Fruit fly (Drosophila melanogaster): ENCODE measurements around the gene CG33658.

Gene CG33658

dm6 chr3R:24828234-24828633 lies 12.7 kb downstream of the CG33658 start, which contains the start of gene RabX4 (continued):
- TF ChIP-seq HmgD (GFP tag; optimal IDR thresholded peaks at IDR 0.05) (no peak), CG8924 (tag; optimal IDR thresholded peaks at IDR 0.05) (no peak), dysf (GFP tag; IDR thresholded peaks at IDR 0.05) (no peak), ara (GFP tag; IDR thresholded peaks at IDR 0.05) (no peak), gcm2 (GFP tag; optimal IDR thresholded peaks at IDR 0.05) (no peak), E2f2 (GFP tag; IDR thresholded peaks at IDR 0.05) (peak; percentile 59), CG15514 (GFP tag; optimal IDR thresholded peaks at IDR 0.05) (peak; percentile 13), CG11560 (tag; IDR thresholded peaks at IDR 0.05) (no peak), Dref (GFP tag; IDR thresholded peaks at IDR 0.05) (peak; percentile 48), hb (GFP tag; IDR thresholded peaks at IDR 0.05; ENCODE audit: partially characterized antibody) (no peak), Fer1 (GFP tag; optimal IDR thresholded peaks at IDR 0.05) (no peak), CG7372 (GFP tag; IDR thresholded peaks at IDR 0.05) (no peak), CG8765 (GFP tag; IDR thresholded peaks at IDR 0.05) (no peak), D19B (GFP tag; optimal IDR thresholded peaks at IDR 0.05) (no peak), sd (tag; optimal IDR thresholded peaks at IDR 0.05) (no peak), Med (GFP tag) (peak; percentile 53), YL-1 (GFP tag; optimal IDR thresholded peaks at IDR 0.05) (peak; percentile 42), Dp (GFP tag; optimal IDR thresholded peaks at IDR 0.05) (peak; percentile 48)

- TF ChIP-seq CG8478 (optimal IDR thresholded peaks at IDR 0.05), result no peak
Measured at dm6 chr3R:24825548-24825947, 15.4 kb downstream of the CG33658 start, which contains the start of gene niki. Gene niki (minus strand): TSS chr3R:24825648.

- TF ChIP-seq kah (GFP tag; optimal IDR thresholded peaks at IDR 0.05), result no peak
- TF ChIP-seq CG12942 (GFP tag; optimal IDR thresholded peaks at IDR 0.05), result no peak
Measured at dm6 chr3R:24823061-24823460, 17.9 kb downstream of the CG33658 start.

- TF ChIP-seq ara (GFP tag; IDR thresholded peaks at IDR 0.05), result no peak
- TF ChIP-seq CG12219 (GFP tag; optimal IDR thresholded peaks at IDR 0.05), result no peak
- TF ChIP-seq ATbp (GFP tag; optimal IDR thresholded peaks at IDR 0.05), result no peak
- TF ChIP-seq CG12299 (tag; optimal IDR thresholded peaks at IDR 0.05), result no peak
- TF ChIP-seq CG16815 (GFP tag; optimal IDR thresholded peaks at IDR 0.05), result no peak
- TF ChIP-seq CG16813 (GFP tag; IDR thresholded peaks at IDR 0.05; ENCODE audit: partially characterized antibody), result peak; percentile 90
- TF ChIP-seq al (GFP tag; IDR thresholded peaks at IDR 0.05), result 0 out of 2 replicates have a peak, but pooled peaks have one; percentile 34
- TF ChIP-seq br (optimal IDR thresholded peaks at IDR 0.05), result no peak
- no peak for TF ChIP-seq tap (tag; optimal IDR thresholded peaks at IDR 0.05)
- TF ChIP-seq Nf-YA (GFP tag; IDR thresholded peaks at IDR 0.05), result no peak; the same call in 1 of the 2 replicates
- no peak for TF ChIP-seq ash1 (GFP tag; optimal IDR thresholded peaks at IDR 0.05)
- no peak for TF ChIP-seq CG6272 (GFP tag; IDR thresholded peaks at IDR 0.05)
- TF ChIP-seq her (GFP tag; optimal IDR thresholded peaks at IDR 0.05), result no peak
- TF ChIP-seq gsb-n (tag; optimal IDR thresholded peaks at IDR 0.05), result no peak
- no peak for TF ChIP-seq cg (GFP tag; optimal IDR thresholded peaks at IDR 0.05)
- no peak for TF ChIP-seq Lim3 (GFP tag; IDR thresholded peaks at IDR 0.05)
- TF ChIP-seq peb (GFP tag; IDR thresholded peaks at IDR 0.05), result no peak
- TF ChIP-seq CG12769 (tag; optimal IDR thresholded peaks at IDR 0.05), result no peak
- TF ChIP-seq Dip3 (GFP tag; optimal IDR thresholded peaks at IDR 0.05), result no peak
- peak; percentile 50; the same call in 2 of the 3 replicates for TF ChIP-seq dysf (GFP tag; IDR thresholded peaks at IDR 0.05)
- TF ChIP-seq CG10462 (GFP tag; optimal IDR thresholded peaks at IDR 0.05), result no peak
- no peak for TF ChIP-seq C15 (GFP tag; IDR thresholded peaks at IDR 0.05)
- peak; percentile 92 for TF ChIP-seq CG11560 (tag; IDR thresholded peaks at IDR 0.05)
- no peak for TF ChIP-seq CG8388 (GFP tag; optimal IDR thresholded peaks at IDR 0.05)
- no peak for TF ChIP-seq CG11247 (GFP tag; IDR thresholded peaks at IDR 0.05)
- TF ChIP-seq eyg (GFP tag; optimal IDR thresholded peaks at IDR 0.05), result no peak
- TF ChIP-seq fu2 (GFP tag; optimal IDR thresholded peaks at IDR 0.05), result no peak
- peak; percentile 30 for TF ChIP-seq CG13424 (tag; optimal IDR thresholded peaks at IDR 0.05)
Measured at dm6 chr3R:24816993-24817854, 23.7 kb downstream of the CG33658 start, which contains the start of the genes CG5808 and Saf-B. Gene CG5808 (minus strand): TSS chr3R:24817007. Gene Saf-B (plus strand): TSS chr3R:24817464.
